Fruit fly (Drosophila melanogaster) whole organism, embryonic: ENCODE results near the gene CG43439.

Experiments
- ATbp ChIP-seq: fragments of 200-800 bp; sonication (Bioruptor generic); optimal IDR thresholded peaks from 2 replicates; lab custom pipeline; 2017; ENCODE audit warnings: missing biosample characterization, mild to moderate bottlenecking, missing genetic modification characterization, missing genetic modification reagents
- Aef1 ChIP-seq: fragments of 200-800 bp; sonication (Bioruptor generic); IDR thresholded peaks from 3 replicates; pipeline ENCODE4 v1.3.6; 2022; ENCODE audit warnings: missing biosample characterization, missing genetic modification characterization
- Atf3 ChIP-seq: fragments of 200-800 bp; sonication (Bioruptor generic); optimal IDR thresholded peaks from 3 replicates; lab custom pipeline; 2016; ENCODE audit warnings: missing biosample characterization, missing genetic modification characterization
- Atf6 ChIP-seq: fragments of 200-800 bp; sonication (Bioruptor generic); IDR thresholded peaks from 2 replicates; pipeline ENCODE4 v1.3.6; 2022; ENCODE audit warnings: missing biosample characterization, missing genetic modification characterization
- BEAF-32 ChIP-seq: fragments of 200-800 bp; sonication (Bioruptor generic); optimal IDR thresholded peaks from 3 replicates; lab custom pipeline; 2017; ENCODE audit warnings: missing biosample characterization, missing genetic modification characterization, mild to moderate bottlenecking, moderate library complexity, missing genetic modification reagents
- CG11398 ChIP-seq: fragments of 200-800 bp; sonication (Bioruptor generic); optimal IDR thresholded peaks from 2 replicates; lab custom pipeline; 2016; ENCODE audit warnings: missing biosample characterization, missing genetic modification characterization
- CG15011 ChIP-seq: fragments of 200-800 bp; sonication (Bioruptor generic); optimal IDR thresholded peaks from 3 replicates; lab custom pipeline; 2018; ENCODE audit warnings: missing biosample characterization, mild to moderate bottlenecking, missing genetic modification characterization
- CG16863 ChIP-seq: fragments of 200-800 bp; sonication (Bioruptor generic); optimal IDR thresholded peaks from 3 replicates; lab custom pipeline; 2016; ENCODE audit warnings: missing biosample characterization, missing genetic modification characterization
- CG17361 ChIP-seq: fragments of 200-800 bp; sonication (Bioruptor generic); IDR thresholded peaks from 3 replicates; pipeline ENCODE4 v1.3.6; 2022; ENCODE audit warnings: missing biosample characterization, missing genetic modification characterization
- CG17385 ChIP-seq: fragments of 200-800 bp; sonication (Bioruptor generic); optimal IDR thresholded peaks from 3 replicates; lab custom pipeline; 2018; ENCODE audit warnings: missing biosample characterization, mild to moderate bottlenecking, missing genetic modification characterization
- CG2199 ChIP-seq: fragments of 200-800 bp; sonication (Bioruptor generic); IDR thresholded peaks from 3 replicates; pipeline ENCODE4 v1.3.6; 2022; ENCODE audit warnings: missing biosample characterization, missing genetic modification characterization
- CG33557 ChIP-seq: fragments of 200-800 bp; sonication (Bioruptor generic); optimal IDR thresholded peaks from 2 replicates; lab custom pipeline; 2019; ENCODE audit warnings: missing biosample characterization, mild to moderate bottlenecking, missing genetic modification characterization, moderate library complexity
- CG4282 ChIP-seq: fragments of 200-800 bp; sonication (Bioruptor generic); optimal IDR thresholded peaks from 2 replicates; lab custom pipeline; 2016; ENCODE audit warnings: missing biosample characterization, missing genetic modification characterization
- CG4820 ChIP-seq: fragments of 200-800 bp; sonication (Bioruptor generic); optimal IDR thresholded peaks from 3 replicates; lab custom pipeline; 2016; ENCODE audit warnings: missing biosample characterization, missing genetic modification characterization
- CG6813 ChIP-seq: fragments of 200-800 bp; sonication (Bioruptor generic); optimal IDR thresholded peaks from 2 replicates; lab custom pipeline; 2017; ENCODE audit warnings: missing biosample characterization, missing genetic modification characterization, mild to moderate bottlenecking, moderate library complexity, missing genetic modification reagents
- CG8089 ChIP-seq: fragments of 200-800 bp; sonication (Bioruptor generic); optimal IDR thresholded peaks from 3 replicates; lab custom pipeline; 2016; ENCODE audit warnings: missing biosample characterization, missing genetic modification characterization
- CG8388 ChIP-seq: fragments of 200-800 bp; sonication (Bioruptor generic); optimal IDR thresholded peaks from 2 replicates; lab custom pipeline; 2019; ENCODE audit warnings: missing biosample characterization, mild to moderate bottlenecking, missing genetic modification characterization, moderate library complexity
- Doc3 ChIP-seq: fragments of 200-800 bp; sonication (Bioruptor generic); IDR thresholded peaks from 3 replicates; pipeline ENCODE4 v1.3.6; 2022; ENCODE audit warnings: missing biosample characterization, missing genetic modification characterization; ENCODE audit not compliant: partially characterized antibody
- H2.0 ChIP-seq: fragments of 200-800 bp; sonication (Bioruptor generic); IDR thresholded peaks from 2 replicates; pipeline ENCODE4 v1.3.6; 2022; ENCODE audit warnings: missing biosample characterization, missing genetic modification characterization
- HLH54F ChIP-seq: fragments of 200-800 bp; sonication (Bioruptor generic); optimal IDR thresholded peaks from 3 replicates; lab custom pipeline; 2016; ENCODE audit warnings: missing biosample characterization, missing genetic modification characterization
- HLHmδ ChIP-seq: fragments of 200-800 bp; sonication (Bioruptor generic); optimal IDR thresholded peaks from 2 replicates; lab custom pipeline; 2018; ENCODE audit warnings: missing biosample characterization, mild to moderate bottlenecking, missing genetic modification characterization, moderate library complexity
- Hey ChIP-seq: fragments of 200-800 bp; sonication (Bioruptor generic); optimal IDR thresholded peaks from 3 replicates; lab custom pipeline; 2018; ENCODE audit warnings: missing biosample characterization, mild to moderate bottlenecking, missing genetic modification characterization
- Hsf ChIP-seq: fragments of 200-800 bp; sonication (Bioruptor generic); optimal IDR thresholded peaks from 3 replicates; lab custom pipeline; 2016; ENCODE audit warnings: missing biosample characterization, missing genetic modification characterization
- Max ChIP-seq: fragments of 200-800 bp; sonication (Bioruptor generic); optimal IDR thresholded peaks from 2 replicates; lab custom pipeline; 2016; ENCODE audit warnings: missing biosample characterization, mild to moderate bottlenecking, missing genetic modification characterization
- Nf-YC ChIP-seq: fragments of 200-800 bp; optimal IDR thresholded peaks from 3 replicates; lab custom pipeline; 2019; ENCODE audit warnings: missing biosample characterization, mild to moderate bottlenecking, missing genetic modification characterization, moderate library complexity
- Rx ChIP-seq: fragments of 200-800 bp; sonication (Bioruptor generic); IDR thresholded peaks from 2 replicates; pipeline ENCODE4 v1.3.6; 2022; ENCODE audit warnings: missing biosample characterization, missing genetic modification characterization
- YL-1 ChIP-seq: fragments of 200-800 bp; sonication (Bioruptor generic); optimal IDR thresholded peaks from 3 replicates; lab custom pipeline; 2017; ENCODE audit warnings: missing biosample characterization, mild to moderate bottlenecking, missing genetic modification characterization
- al ChIP-seq: fragments of 200-800 bp; sonication (Bioruptor generic); IDR thresholded peaks from 2 replicates; pipeline ENCODE4 v1.3.6; 2022; ENCODE audit warnings: missing biosample characterization, missing genetic modification characterization
- bigmax ChIP-seq: fragments of 200-800 bp; sonication (Bioruptor generic); optimal IDR thresholded peaks from 2 replicates; lab custom pipeline; 2018; ENCODE audit warnings: missing biosample characterization, mild to moderate bottlenecking, missing genetic modification characterization
- caup ChIP-seq: fragments of 200-800 bp; sonication (Bioruptor generic); optimal IDR thresholded peaks from 3 replicates; lab custom pipeline; 2017; ENCODE audit warnings: missing biosample characterization, mild to moderate bottlenecking, missing genetic modification characterization, moderate library complexity; ENCODE audit not compliant: severe bottlenecking
- crp ChIP-seq, 2 experiments: fragments of 200-800 bp; sonication (Bioruptor generic); optimal IDR thresholded peaks; 2 replicates in 1 of 2; 3 replicates in 1 of 2; lab custom pipeline; 2017; ENCODE audit warnings: missing biosample characterization in 2 of 2, missing genetic modification characterization in 2 of 2, mild to moderate bottlenecking in 1 of 2, moderate library complexity in 1 of 2
- dm ChIP-seq: fragments of 200-800 bp; sonication (Bioruptor generic); optimal IDR thresholded peaks from 3 replicates; lab custom pipeline; 2016; ENCODE audit warnings: missing biosample characterization, missing genetic modification characterization
- fd64A ChIP-seq: fragments of 200-800 bp; sonication (Bioruptor generic); optimal IDR thresholded peaks from 3 replicates; lab custom pipeline; 2018; ENCODE audit warnings: missing biosample characterization, mild to moderate bottlenecking, missing genetic modification characterization
- gfzf ChIP-seq: fragments of 200-800 bp; sonication (Bioruptor generic); optimal IDR thresholded peaks from 2 replicates; lab custom pipeline; 2016; ENCODE audit warnings: missing biosample characterization, mild to moderate bottlenecking, missing genetic modification characterization, moderate library complexity
- grau ChIP-seq: fragments of 200-800 bp; optimal IDR thresholded peaks from 3 replicates; lab custom pipeline; 2019; ENCODE audit warnings: missing biosample characterization, mild to moderate bottlenecking, missing genetic modification characterization, moderate library complexity
- her ChIP-seq: fragments of 200-800 bp; sonication (Bioruptor generic); optimal IDR thresholded peaks from 2 replicates; lab custom pipeline; 2016; ENCODE audit warnings: missing biosample characterization, missing genetic modification characterization
- kay ChIP-seq: fragments of 200-800 bp; sonication (Bioruptor generic); optimal IDR thresholded peaks from 2 replicates; lab custom pipeline; 2016; ENCODE audit warnings: missing biosample characterization, missing genetic modification characterization
- ken ChIP-seq: fragments of 200-800 bp; sonication (Bioruptor generic); IDR thresholded peaks from 3 replicates; pipeline ENCODE4 v1.3.6; 2022; ENCODE audit warnings: missing biosample characterization, missing genetic modification characterization
- lilli ChIP-seq: fragments of 200-800 bp; sonication (Bioruptor generic); optimal IDR thresholded peaks from 3 replicates; lab custom pipeline; 2016; ENCODE audit warnings: missing biosample characterization, missing genetic modification characterization
- nau ChIP-seq: fragments of 200-800 bp; sonication (Bioruptor generic); optimal IDR thresholded peaks from 3 replicates; lab custom pipeline; 2017; ENCODE audit warnings: missing biosample characterization, mild to moderate bottlenecking, missing genetic modification characterization, missing genetic modification reagents
- oc ChIP-seq: fragments of 200-800 bp; sonication (Bioruptor generic); optimal IDR thresholded peaks from 2 replicates; lab custom pipeline; 2018; ENCODE audit warnings: missing biosample characterization, mild to moderate bottlenecking, missing genetic modification characterization, moderate library complexity
- prd ChIP-seq, 3 experiments: fragments of >200 bp in 2 of 3; fragments of 200-800 bp in 1 of 3; sonication (Bioruptor generic) in 1 of 3; optimal IDR thresholded peaks in 2 of 3; IDR thresholded peaks in 1 of 3; 2 replicates in 2 of 3; 3 replicates in 1 of 3; pipeline versions ENCODE4 v1.3.6 to Lab custom; 2017 to 2022; ENCODE audit warnings: missing biosample characterization in 1 of 3, missing genetic modification characterization in 1 of 3
- sd ChIP-seq: fragments of 200-800 bp; sonication (Bioruptor generic); optimal IDR thresholded peaks from 3 replicates; lab custom pipeline; 2018; ENCODE audit warnings: missing biosample characterization, mild to moderate bottlenecking, missing genetic modification characterization, moderate library complexity
- shn ChIP-seq: fragments of 200-800 bp; sonication (Bioruptor generic); optimal IDR thresholded peaks from 3 replicates; lab custom pipeline; 2016; ENCODE audit warnings: missing biosample characterization, missing genetic modification characterization
- slbo ChIP-seq: fragments of 200-800 bp; sonication (Bioruptor generic); IDR thresholded peaks from 2 replicates; pipeline ENCODE4 v1.3.6; 2022; ENCODE audit warnings: missing biosample characterization, missing genetic modification characterization
- sqz ChIP-seq: fragments of 200-800 bp; sonication (Bioruptor generic); optimal IDR thresholded peaks from 3 replicates; lab custom pipeline; 2018; ENCODE audit warnings: missing biosample characterization, mild to moderate bottlenecking, missing genetic modification characterization
- tap ChIP-seq: fragments of 200-800 bp; optimal IDR thresholded peaks from 3 replicates; lab custom pipeline; 2019; ENCODE audit warnings: missing biosample characterization, mild to moderate bottlenecking, missing genetic modification characterization, moderate library complexity
- usp ChIP-seq: fragments of >200 bp; optimal IDR thresholded peaks from 2 replicates; lab custom pipeline; 2017; ENCODE audit warnings: missing biosample characterization, missing genetic modification characterization

Gene CG43439

dm6 chr3L:6979387-6980249 lies 4.8 kb downstream of the CG43439 start, which contains the start of gene Galphai (continued):
- TF ChIP-seq CG17385 (GFP tag; lab: Kevin White, UChicago) (no peak), bigmax (no peak), ken (peak; percentile 59; the same call in 1 of the 3 replicates), CG8388 (GFP tag; lab: Kevin White, UChicago) (no peak), HLHmδ (GFP tag; lab: Kevin White, UChicago) (peak; percentile 16), CG8089 (no peak), YL-1 (GFP tag; lab: Kevin White, UChicago) (peak; percentile 81), Nf-YC (tag; lab: Kevin White, UChicago) (peak; percentile 69), H2.0 (no peak), CG2199 (GFP tag; lab: Robert Waterston, UW) (0 out of 3 replicates have a peak, but pooled peaks have one; percentile 20), prd (optimal IDR thresholded peaks at IDR 0.05; lab: Kevin White, UChicago) (no peak), prd (GFP tag; IDR thresholded peaks at IDR 0.05; lab: Robert Waterston, UW) (no peak), nau (GFP tag; lab: Kevin White, UChicago) (no peak), shn (GFP tag; lab: Kevin White, UChicago) (peak; percentile 58), dm (GFP tag; lab: Kevin White, UChicago) (peak; percentile 58), CG15011 (no peak), ATbp (GFP tag; lab: Kevin White, UChicago) (no peak), CG4820 (GFP tag; lab: Kevin White, UChicago) (peak; percentile 11), CG16863 (GFP tag; lab: Kevin White, UChicago) (peak; percentile 13), sqz (GFP tag; lab: Kevin White, UChicago) (peak; percentile 91), grau (tag; lab: Kevin White, UChicago) (peak; percentile 10), caup (peak; percentile 47), CG17361 (no peak), Rx (no peak), Max (peak; percentile 41), fd64A (no peak), Doc3 (GFP tag; lab: Robert Waterston, UW) (no peak), Hey (tag; lab: Kevin White, UChicago) (no peak), slbo (GFP tag; lab: Robert Waterston, UW) (peak; percentile 40), kay (GFP tag; lab: Kevin White, UChicago) (peak; percentile 100), CG6813 (GFP tag; lab: Kevin White, UChicago) (no peak), tap (peak; percentile 33), lilli (GFP tag; lab: Kevin White, UChicago) (peak; percentile 22), HLH54F (GFP tag; lab: Kevin White, UChicago) (no peak), Atf6 (GFP tag; lab: Robert Waterston, UW) (no peak), sd (peak; percentile 36), crp (GFP tag; optimal IDR thresholded peaks at IDR 0.05; lab: Kevin White, UChicago) (peak in 1 of 2 experiments; percentile 33), Aef1 (GFP tag; lab: Robert Waterston, UW) (no peak), her (GFP tag; lab: Kevin White, UChicago) (peak; percentile 64), gfzf (GFP tag; lab: Kevin White, UChicago) (peak; percentile 100), oc (no peak), Atf3 (peak; percentile 1), BEAF-32 (peak; percentile 67), CG11398 (GFP tag; lab: Kevin White, UChicago) (no peak), usp (GFP tag; lab: Kevin White, UChicago) (no peak), CG33557 (peak; percentile 4), al (GFP tag; lab: Robert Waterston, UW) (0 out of 2 replicates have a peak, but pooled peaks have one; percentile 4), Hsf (GFP tag; lab: Kevin White, UChicago) (peak; percentile 16), CG4282 (GFP tag; lab: Kevin White, UChicago) (peak; percentile 40)
